Worm (Caenorhabditis elegans) whole organism, late embryonic: ENCODE results near the gene Y22D7AL.7.

ENCODE experiments used
- Y22D7AL.16 ChIP-seq: sonication (generic microtip); optimal IDR thresholded peaks from 2 replicates; lab custom pipeline; 2016; ENCODE audit warnings: missing genetic modification characterization, missing compliant biosample characterization
- ahr-1 ChIP-seq: sonication (generic microtip); optimal IDR thresholded peaks from 2 replicates; lab custom pipeline; 2016; ENCODE audit warnings: missing genetic modification characterization, missing compliant biosample characterization
- ama-1 ChIP-seq: fragments of 150-350 bp; optimal IDR thresholded peaks from 2 replicates; lab custom pipeline; 2014
- ceh-18 ChIP-seq: sonication (generic microtip); optimal IDR thresholded peaks from 2 replicates; lab custom pipeline; 2016; ENCODE audit warnings: missing genetic modification characterization, missing compliant biosample characterization
- ceh-24 ChIP-seq: sonication (generic microtip); optimal IDR thresholded peaks from 2 replicates; lab custom pipeline; 2016; ENCODE audit warnings: mild to moderate bottlenecking, missing genetic modification characterization, missing compliant biosample characterization
- ceh-31 ChIP-seq: sonication (generic microtip); optimal IDR thresholded peaks from 2 replicates; lab custom pipeline; 2016; ENCODE audit warnings: missing genetic modification characterization, missing compliant biosample characterization
- che-1 ChIP-seq: sonication (generic microtip); optimal IDR thresholded peaks from 2 replicates; lab custom pipeline; 2016; ENCODE audit warnings: mild to moderate bottlenecking, missing genetic modification characterization, missing compliant biosample characterization
- fkh-10 ChIP-seq: fragments of 150-350 bp; optimal IDR thresholded peaks from 2 replicates; lab custom pipeline; 2014; ENCODE audit warnings: missing biosample characterization, missing genetic modification reagents, missing genetic modification characterization
- lin-11 ChIP-seq: fragments of 200-800 bp; sonication (Bioruptor generic); optimal IDR thresholded peaks from 2 replicates; lab custom pipeline; 2018; ENCODE audit warnings: mild to moderate bottlenecking, missing genetic modification characterization, missing compliant biosample characterization
- nfya-1 ChIP-seq: sonication (generic microtip); optimal IDR thresholded peaks from 2 replicates; lab custom pipeline; 2017; ENCODE audit warnings: missing genetic modification characterization, mild to moderate bottlenecking, missing compliant biosample characterization, antibody characterized with exemption, moderate library complexity
- pha-2 ChIP-seq: sonication (generic microtip); optimal IDR thresholded peaks from 2 replicates; lab custom pipeline; 2017; ENCODE audit warnings: mild to moderate bottlenecking, missing genetic modification characterization, missing compliant biosample characterization
- pha-4 ChIP-seq: fragments of 150-350 bp; optimal IDR thresholded peaks from 2 replicates; lab custom pipeline; 2018; ENCODE audit warnings: missing biosample characterization, missing genetic modification reagents, missing genetic modification characterization
- sox-2 ChIP-seq: fragments of 200-800 bp; sonication (Bioruptor generic); IDR thresholded peaks from 2 replicates; pipeline ENCODE4 v1.3.6; 2022; ENCODE audit warnings: missing genetic modification reagents, missing genetic modification characterization, missing compliant biosample characterization

ce11 chrIII:1554347-1554746 lies 22.2 kb upstream of the Y22D7AL.7 start, which contains the start of gene ddx-35:
- no peak for TF ChIP-seq pha-4 (tag; lab: Kevin White, UChicago)
- no peak for TF ChIP-seq sox-2 (GFP tag; lab: Robert Waterston, UW)
- TF ChIP-seq ahr-1 (tag; lab: Kevin White, UChicago) = no peak
- no peak for TF ChIP-seq pha-2 (tag; lab: Kevin White, UChicago)
- no peak for TF ChIP-seq Y22D7AL.16 (tag; lab: Kevin White, UChicago)
- no peak for TF ChIP-seq ceh-24 (tag; lab: Kevin White, UChicago)
- no peak for TF ChIP-seq ceh-18
- TF ChIP-seq fkh-10 = no peak
- no peak for TF ChIP-seq lin-11
- no peak for TF ChIP-seq che-1 (tag; lab: Kevin White, UChicago)
- no peak for TF ChIP-seq nfya-1 (tag; lab: Kevin White, UChicago)
- no peak for TF ChIP-seq ceh-31 (tag; lab: Kevin White, UChicago)
- no peak for TF ChIP-seq ama-1 (lab: Kevin White, UChicago)
